Worm (Caenorhabditis elegans) whole organism, L2 larva: ENCODE results near the gene F38B7.17.

Source experiments
- C34F6.9 ChIP-seq: fragments of 150-350 bp; optimal IDR thresholded peaks from 2 replicates; lab custom pipeline; 2014; ENCODE audit warnings: missing biosample characterization, missing genetic modification characterization
- F13H6.1 ChIP-seq: sonication (generic microtip); optimal IDR thresholded peaks from 2 replicates; lab custom pipeline; 2016; ENCODE audit warnings: missing genetic modification characterization, missing compliant biosample characterization
- R02D3.7 ChIP-seq: fragments of 150-350 bp; optimal IDR thresholded peaks from 2 replicates; lab custom pipeline; 2014; ENCODE audit warnings: missing biosample characterization, missing genetic modification characterization
- Y55F3AM.14 ChIP-seq: fragments of 200-800 bp; sonication (Bioruptor generic); optimal IDR thresholded peaks from 2 replicates; lab custom pipeline; 2018; ENCODE audit warnings: mild to moderate bottlenecking, missing genetic modification characterization, missing compliant biosample characterization
- ZK546.5 ChIP-seq: sonication (generic microtip); optimal IDR thresholded peaks from 2 replicates; lab custom pipeline; 2017; ENCODE audit warnings: missing biosample characterization, missing genetic modification characterization
- alr-1 ChIP-seq: fragments of 150-350 bp; optimal IDR thresholded peaks from 2 replicates; lab custom pipeline; 2014; ENCODE audit warnings: missing biosample characterization, missing genetic modification characterization
- aly-2 ChIP-seq: fragments of 150-350 bp; optimal IDR thresholded peaks from 2 replicates; lab custom pipeline; 2014; ENCODE audit warnings: missing biosample characterization, missing genetic modification characterization
- ama-1 ChIP-seq: fragments of 150-350 bp; optimal IDR thresholded peaks from 2 replicates; lab custom pipeline; 2018; ENCODE audit warnings: inconsistent platforms
- blmp-1 ChIP-seq: sonication (generic microtip); optimal IDR thresholded peaks from 2 replicates; lab custom pipeline; 2017; ENCODE audit warnings: missing genetic modification characterization, mild to moderate bottlenecking, missing compliant biosample characterization, antibody characterized with exemption, moderate library complexity; ENCODE audit not compliant: insufficient read depth
- ceh-16 ChIP-seq: fragments of 150-350 bp; optimal IDR thresholded peaks from 2 replicates; lab custom pipeline; 2014; ENCODE audit warnings: missing biosample characterization, missing genetic modification characterization
- ceh-82 ChIP-seq: fragments of 150-350 bp; optimal IDR thresholded peaks from 2 replicates; lab custom pipeline; 2014; ENCODE audit warnings: missing biosample characterization, missing genetic modification characterization
- crh-2 ChIP-seq: sonication (generic microtip); optimal IDR thresholded peaks from 2 replicates; lab custom pipeline; 2017; ENCODE audit warnings: missing biosample characterization, missing genetic modification characterization
- dmd-4 ChIP-seq: sonication (generic microtip); optimal IDR thresholded peaks from 2 replicates; lab custom pipeline; 2017; ENCODE audit warnings: missing biosample characterization, missing genetic modification characterization
- egl-27 ChIP-seq: sonication (generic microtip); optimal IDR thresholded peaks from 3 replicates; lab custom pipeline; 2017; ENCODE audit warnings: missing biosample characterization, missing genetic modification reagents, missing genetic modification characterization
- elt-1 ChIP-seq: fragments of 150-350 bp; optimal IDR thresholded peaks from 2 replicates; lab custom pipeline; 2014; ENCODE audit warnings: missing biosample characterization, missing genetic modification characterization
- elt-3 ChIP-seq: sonication (generic microtip); optimal IDR thresholded peaks from 2 replicates; lab custom pipeline; 2017; ENCODE audit warnings: missing biosample characterization, missing genetic modification characterization
- fos-1 ChIP-seq: fragments of 150-350 bp; optimal IDR thresholded peaks from 2 replicates; lab custom pipeline; 2014; ENCODE audit warnings: missing biosample characterization, missing genetic modification characterization
- gmeb-1 ChIP-seq: fragments of 150-350 bp; optimal IDR thresholded peaks from 2 replicates; lab custom pipeline; 2014; ENCODE audit warnings: missing biosample characterization, missing genetic modification characterization
- lin-11 ChIP-seq: fragments of 150-350 bp; sonication (generic microtip); optimal IDR thresholded peaks from 2 replicates; lab custom pipeline; 2014; ENCODE audit warnings: missing biosample characterization, missing genetic modification characterization, inconsistent platforms, mixed read lengths
- lin-13 ChIP-seq: fragments of 150-350 bp; optimal IDR thresholded peaks from 2 replicates; lab custom pipeline; 2014; ENCODE audit warnings: missing biosample characterization, missing genetic modification reagents, missing genetic modification characterization
- lin-39 ChIP-seq: fragments of 150-350 bp; optimal IDR thresholded peaks from 2 replicates; lab custom pipeline; 2014; ENCODE audit warnings: missing biosample characterization, missing genetic modification reagents, missing genetic modification characterization
- lsy-2 ChIP-seq, 2 experiments: fragments of 150-350 bp in 1 of 2; sonication (generic microtip) in 1 of 2; optimal IDR thresholded peaks; 2 replicates each; lab custom pipeline; 2014 to 2017; ENCODE audit warnings: missing biosample characterization in 2 of 2, missing genetic modification characterization in 2 of 2
- mab-5 ChIP-seq: fragments of 150-350 bp; optimal IDR thresholded peaks from 2 replicates; lab custom pipeline; 2014; ENCODE audit warnings: missing biosample characterization, missing genetic modification characterization
- mbf-1 ChIP-seq: sonication (generic microtip); optimal IDR thresholded peaks from 2 replicates; lab custom pipeline; 2017; ENCODE audit warnings: missing biosample characterization, missing genetic modification characterization
- mdl-1 ChIP-seq, 2 experiments: fragments of 150-350 bp in 1 of 2; sonication (generic microtip) in 1 of 2; optimal IDR thresholded peaks; 2 replicates each; lab custom pipeline; 2017; ENCODE audit warnings: missing biosample characterization in 2 of 2, missing genetic modification characterization in 2 of 2
- nhr-10 ChIP-seq: sonication (generic microtip); optimal IDR thresholded peaks from 2 replicates; lab custom pipeline; 2017; ENCODE audit warnings: missing biosample characterization, missing genetic modification characterization
- nhr-11 ChIP-seq: fragments of 150-350 bp; optimal IDR thresholded peaks from 2 replicates; lab custom pipeline; 2014; ENCODE audit warnings: missing biosample characterization, missing genetic modification characterization
- nhr-129 ChIP-seq: fragments of 150-350 bp; optimal IDR thresholded peaks from 2 replicates; lab custom pipeline; 2014; ENCODE audit warnings: missing biosample characterization, missing genetic modification characterization
- nhr-21 ChIP-seq: fragments of 150-350 bp; optimal IDR thresholded peaks from 2 replicates; lab custom pipeline; 2014; ENCODE audit warnings: missing biosample characterization, missing genetic modification characterization
- nhr-23 ChIP-seq: fragments of 150-350 bp; optimal IDR thresholded peaks from 2 replicates; lab custom pipeline; 2014; ENCODE audit warnings: missing biosample characterization, missing genetic modification reagents, missing genetic modification characterization
- nhr-237 ChIP-seq: fragments of 150-350 bp; optimal IDR thresholded peaks from 2 replicates; lab custom pipeline; 2014; ENCODE audit warnings: missing biosample characterization, missing genetic modification characterization
- nhr-25 ChIP-seq: fragments of 150-350 bp; sonication (generic microtip); optimal IDR thresholded peaks from 3 replicates; lab custom pipeline; 2014; ENCODE audit warnings: missing biosample characterization, missing genetic modification characterization
- nhr-6 ChIP-seq: fragments of 150-350 bp; optimal IDR thresholded peaks from 2 replicates; lab custom pipeline; 2014; ENCODE audit warnings: missing biosample characterization, missing genetic modification characterization
- nhr-77 ChIP-seq: fragments of 150-350 bp; optimal IDR thresholded peaks from 2 replicates; lab custom pipeline; 2014; ENCODE audit warnings: missing biosample characterization, missing genetic modification characterization
- peb-1 ChIP-seq: fragments of 150-350 bp; optimal IDR thresholded peaks from 2 replicates; lab custom pipeline; 2014; ENCODE audit warnings: missing biosample characterization, missing genetic modification characterization
- sem-4 ChIP-seq: fragments of 150-350 bp; optimal IDR thresholded peaks from 2 replicates; lab custom pipeline; 2014; ENCODE audit warnings: missing biosample characterization, missing genetic modification reagents, missing genetic modification characterization
- skn-1 ChIP-seq: sonication (generic microtip); optimal IDR thresholded peaks from 2 replicates; lab custom pipeline; 2017; ENCODE audit warnings: missing biosample characterization, missing genetic modification characterization
- sma-3 ChIP-seq: sonication (generic microtip); optimal IDR thresholded peaks from 2 replicates; lab custom pipeline; 2016; ENCODE audit warnings: missing genetic modification reagents, missing genetic modification characterization, missing compliant biosample characterization
- sma-9 ChIP-seq, 2 experiments: fragments of 150-350 bp in 1 of 2; sonication (generic microtip) in 1 of 2; optimal IDR thresholded peaks; 2 replicates each; lab custom pipeline; 2014 to 2016; ENCODE audit warnings: missing genetic modification characterization in 2 of 2, mild to moderate bottlenecking in 1 of 2, missing biosample characterization in 1 of 2, missing compliant biosample characterization in 1 of 2, missing genetic modification reagents in 1 of 2, moderate library complexity in 1 of 2
- snpc-4 ChIP-seq: fragments of 150-350 bp; optimal IDR thresholded peaks from 2 replicates; lab custom pipeline; 2014; ENCODE audit warnings: missing biosample characterization, missing genetic modification characterization
- unc-39 ChIP-seq: fragments of 150-350 bp; optimal IDR thresholded peaks from 2 replicates; lab custom pipeline; 2014; ENCODE audit warnings: missing biosample characterization, missing genetic modification characterization
- unc-62 ChIP-seq: fragments of 150-350 bp; optimal IDR thresholded peaks from 2 replicates; lab custom pipeline; 2014; ENCODE audit warnings: missing biosample characterization, missing genetic modification reagents, missing genetic modification characterization
- zag-1 ChIP-seq: fragments of 150-350 bp; optimal IDR thresholded peaks from 2 replicates; lab custom pipeline; 2014; ENCODE audit warnings: missing biosample characterization, missing genetic modification characterization
- ztf-1 ChIP-seq: fragments of 200-800 bp; sonication (Bioruptor generic); conservative IDR thresholded peaks from 2 replicates; pipeline ENCODE4 v1.3.6; 2022; ENCODE audit warnings: missing genetic modification characterization, missing compliant biosample characterization
- ztf-11 ChIP-seq: sonication (generic microtip); optimal IDR thresholded peaks from 2 replicates; lab custom pipeline; 2017; ENCODE audit warnings: missing biosample characterization, missing genetic modification characterization
- ztf-4 ChIP-seq: fragments of 150-350 bp; optimal IDR thresholded peaks from 2 replicates; lab custom pipeline; 2014; ENCODE audit warnings: missing biosample characterization, missing genetic modification characterization

Gene F38B7.17

ce11 chrV:11532535-11532853 is 16.3 kb downstream of the F38B7.17 start:
- TF ChIP-seq mbf-1: no peak
- TF ChIP-seq lin-13 (GFP tag; lab: Kevin White, UChicago): no peak
- TF ChIP-seq ztf-1 (GFP tag; lab: Robert Waterston, UW): no peak
- peak; percentile 63 for TF ChIP-seq ama-1
- no peak for TF ChIP-seq R02D3.7 (tag; lab: Kevin White, UChicago)
- TF ChIP-seq C34F6.9: no peak
- no peak for TF ChIP-seq nhr-11
- TF ChIP-seq aly-2 (tag; lab: Kevin White, UChicago): no peak

- TF ChIP-seq nhr-129: peak; percentile 90
- no peak for TF ChIP-seq skn-1 (tag; lab: Kevin White, UChicago)
- no peak for TF ChIP-seq ceh-82 (tag; lab: Kevin White, UChicago)
- TF ChIP-seq elt-1 (tag; lab: Kevin White, UChicago): no peak
- no peak for TF ChIP-seq unc-62 (GFP tag; lab: Kevin White, UChicago)
- TF ChIP-seq ZK546.5 (tag; lab: Kevin White, UChicago): no peak
- TF ChIP-seq R02D3.7 (tag; lab: Kevin White, UChicago): no peak
- peak; percentile 94 for TF ChIP-seq fos-1 (tag; lab: Kevin White, UChicago)
- peak; percentile 73 for TF ChIP-seq Y55F3AM.14 (GFP tag; lab: Kevin White, UChicago)
- peak; percentile 13 to 80 for TF ChIP-seq lsy-2 (tag; optimal IDR thresholded peaks at IDR 0.05; lab: Kevin White, UChicago)
- TF ChIP-seq F13H6.1 (tag; lab: Kevin White, UChicago): peak; percentile 96
- peak; percentile 46 to 83 for TF ChIP-seq mdl-1 (tag; optimal IDR thresholded peaks at IDR 0.05; lab: Kevin White, UChicago)
- TF ChIP-seq nhr-21: peak; percentile 77
- TF ChIP-seq lin-13 (GFP tag; lab: Kevin White, UChicago): peak; percentile 76
- TF ChIP-seq lin-11: no peak
- TF ChIP-seq zag-1 (tag; lab: Kevin White, UChicago): no peak
- peak; percentile 80 for TF ChIP-seq crh-2
- TF ChIP-seq mab-5 (tag; lab: Kevin White, UChicago): peak; percentile 19
- TF ChIP-seq sem-4: peak; percentile 82
- TF ChIP-seq elt-3: no peak
- TF ChIP-seq egl-27: peak; percentile 77
- TF ChIP-seq ztf-1 (GFP tag; lab: Robert Waterston, UW): no peak
- no peak for TF ChIP-seq nhr-10 (tag; lab: Kevin White, UChicago)
- no peak for TF ChIP-seq nhr-23 (tag; lab: Kevin White, UChicago)
- TF ChIP-seq nhr-6 (tag; lab: Kevin White, UChicago): peak; percentile 73
- TF ChIP-seq ama-1: no peak
- TF ChIP-seq nhr-11: no peak
- TF ChIP-seq C34F6.9: peak; percentile 65
- TF ChIP-seq dmd-4: no peak
- TF ChIP-seq nhr-77: no peak
- TF ChIP-seq gmeb-1 (tag; lab: Kevin White, UChicago): peak; percentile 55
- peak; percentile 91 for TF ChIP-seq sma-3 (GFP tag; lab: Kevin White, UChicago)
- TF ChIP-seq nhr-25 (tag; lab: Kevin White, UChicago): peak; percentile 95
- TF ChIP-seq ceh-16 (tag; lab: Kevin White, UChicago): no peak
- no peak for TF ChIP-seq ztf-11 (tag; lab: Kevin White, UChicago)
- peak; percentile 38 for TF ChIP-seq ztf-4 (tag; lab: Kevin White, UChicago)
- peak; percentile 96 for TF ChIP-seq blmp-1 (tag; lab: Kevin White, UChicago)
- no peak for TF ChIP-seq unc-39 (tag; lab: Kevin White, UChicago)
- peak; percentile 97 for TF ChIP-seq sma-9 (GFP tag; optimal IDR thresholded peaks at IDR 0.05; lab: Kevin White, UChicago)
- no peak for TF ChIP-seq sma-9 (tag; optimal IDR thresholded peaks at IDR 0.05; lab: Kevin White, UChicago)
- TF ChIP-seq, all 48 proteins: peak for 20
Measured at ce11 chrV:11531831-11532534, 16.8 kb downstream of the F38B7.17 start.

- TF ChIP-seq fos-1 (tag; lab: Kevin White, UChicago): peak; percentile 18
- no peak for TF ChIP-seq nhr-10 (tag; lab: Kevin White, UChicago)
- no peak for TF ChIP-seq ztf-11 (tag; lab: Kevin White, UChicago)
- no peak for TF ChIP-seq unc-39 (tag; lab: Kevin White, UChicago)
- peak; percentile 48 for TF ChIP-seq F13H6.1 (tag; lab: Kevin White, UChicago)
- no peak for TF ChIP-seq mab-5 (tag; lab: Kevin White, UChicago)
- peak; percentile 53 for TF ChIP-seq ceh-16 (tag; lab: Kevin White, UChicago)
- TF ChIP-seq ZK546.5 (tag; lab: Kevin White, UChicago): no peak
- TF ChIP-seq snpc-4 (tag; lab: Kevin White, UChicago): peak; percentile 16
- TF ChIP-seq alr-1: no peak
- no peak for TF ChIP-seq mbf-1
- TF ChIP-seq peb-1 (tag; lab: Kevin White, UChicago): no peak
- TF ChIP-seq skn-1 (tag; lab: Kevin White, UChicago): no peak
- peak; percentile 53 for TF ChIP-seq crh-2
- no peak for TF ChIP-seq aly-2 (tag; lab: Kevin White, UChicago)
- no peak for TF ChIP-seq elt-1 (tag; lab: Kevin White, UChicago)
- no peak for TF ChIP-seq mdl-1 (tag; optimal IDR thresholded peaks at IDR 0.05; lab: Kevin White, UChicago)
- TF ChIP-seq sem-4: no peak
- TF ChIP-seq nhr-129: peak; percentile 80
- peak; percentile 96 for TF ChIP-seq nhr-25 (tag; lab: Kevin White, UChicago)
- TF ChIP-seq lin-39: no peak
- no peak for TF ChIP-seq ama-1
- no peak for TF ChIP-seq elt-3
- peak; percentile 45 for TF ChIP-seq Y55F3AM.14 (GFP tag; lab: Kevin White, UChicago)
- TF ChIP-seq lin-13 (GFP tag; lab: Kevin White, UChicago): no peak
- TF ChIP-seq ceh-82 (tag; lab: Kevin White, UChicago): no peak
- TF ChIP-seq nhr-21: peak; percentile 47
- TF ChIP-seq nhr-23 (tag; lab: Kevin White, UChicago): no peak
- no peak for TF ChIP-seq gmeb-1 (tag; lab: Kevin White, UChicago)
- no peak for TF ChIP-seq nhr-237 (tag; lab: Kevin White, UChicago)
- TF ChIP-seq C34F6.9: peak; percentile 24
Measured at ce11 chrV:11531100-11531499, 17.7 kb downstream of the F38B7.17 start.
